Fruit fly (Drosophila melanogaster): ENCODE results near the gene CG14969.

CG14969 gene

dm6 chr3L:3334784-3335183, at the start of gene CG14969:
Gene CG14969 (minus strand): TSS chr3L:3334978.
- TF ChIP-seq Xrp1 (GFP tag; IDR thresholded peaks at IDR 0.05) = no peak
- TF ChIP-seq fru (optimal IDR thresholded peaks at IDR 0.05) = no peak
- TF ChIP-seq HLH54F (GFP tag; optimal IDR thresholded peaks at IDR 0.05) = peak; percentile 4
- TF ChIP-seq nom (GFP tag; optimal IDR thresholded peaks at IDR 0.05) = no peak
- peak; percentile 46; the same call in 1 of the 3 replicates for TF ChIP-seq CG14860 (GFP tag; IDR thresholded peaks at IDR 0.05; ENCODE audit: partially characterized antibody)
- TF ChIP-seq prd (optimal IDR thresholded peaks at IDR 0.05) = no peak
- no peak for TF ChIP-seq prd (GFP tag; IDR thresholded peaks at IDR 0.05)
- no peak for TF ChIP-seq CG8765 (GFP tag; IDR thresholded peaks at IDR 0.05)
- no peak for TF ChIP-seq CG7556 (GFP tag; optimal IDR thresholded peaks at IDR 0.05)
- TF ChIP-seq Fer1 (GFP tag; optimal IDR thresholded peaks at IDR 0.05) = no peak
- no peak for TF ChIP-seq Fer3 (tag; optimal IDR thresholded peaks at IDR 0.05)
- peak; percentile 3 for TF ChIP-seq CG8924 (tag; optimal IDR thresholded peaks at IDR 0.05)
- TF ChIP-seq stwl (tag; optimal IDR thresholded peaks at IDR 0.05) = peak; percentile 50
- no peak for TF ChIP-seq CG18011 (GFP tag; optimal IDR thresholded peaks at IDR 0.05)
- TF ChIP-seq unc-4 (GFP tag; IDR thresholded peaks at IDR 0.05; ENCODE audit: partially characterized antibody) = peak; percentile 56
- no peak for TF ChIP-seq Sox102F (GFP tag; optimal IDR thresholded peaks at IDR 0.05)
- peak; percentile 37 for TF ChIP-seq CG12659 (GFP tag; optimal IDR thresholded peaks at IDR 0.05)
- TF ChIP-seq YL-1 (GFP tag; optimal IDR thresholded peaks at IDR 0.05) = peak; percentile 31
- TF ChIP-seq Bgb (GFP tag; IDR thresholded peaks at IDR 0.05; ENCODE audit: partially characterized antibody) = peak; percentile 45; the same call in 1 of the 2 replicates
- peak; percentile 40 for TF ChIP-seq gfzf (GFP tag; optimal IDR thresholded peaks at IDR 0.05)
- peak; percentile 28 for TF ChIP-seq CG30020 (tag; optimal IDR thresholded peaks at IDR 0.05)
- TF ChIP-seq Ets97D (GFP tag; optimal IDR thresholded peaks at IDR 0.05) = peak; percentile 39
- TF ChIP-seq fd3F (GFP tag; optimal IDR thresholded peaks at IDR 0.05) = no peak
- 0 out of 3 replicates have a peak, but pooled peaks have one; percentile 29 for TF ChIP-seq Doc3 (GFP tag; IDR thresholded peaks at IDR 0.05; ENCODE audit: partially characterized antibody)
- TF ChIP-seq CG1647 (GFP tag; optimal IDR thresholded peaks at IDR 0.05) = no peak
- 0 out of 3 replicates have a peak, but pooled peaks have one; percentile 5 for TF ChIP-seq ci (GFP tag; IDR thresholded peaks at IDR 0.05)
- 0 out of 3 replicates have a peak, but pooled peaks have one; percentile 25 for TF ChIP-seq CG16813 (GFP tag; IDR thresholded peaks at IDR 0.05; ENCODE audit: partially characterized antibody)
- peak; percentile 97 for TF ChIP-seq CG18764 (GFP tag; optimal IDR thresholded peaks at IDR 0.05)
- peak; percentile 94 for TF ChIP-seq Dp (GFP tag; optimal IDR thresholded peaks at IDR 0.05)
- peak; percentile 10 for TF ChIP-seq Xbp1 (GFP tag; optimal IDR thresholded peaks at IDR 0.05)
- no peak for TF ChIP-seq CG10565 (GFP tag; optimal IDR thresholded peaks at IDR 0.05)
- TF ChIP-seq E2f2 (GFP tag; IDR thresholded peaks at IDR 0.05) = peak; percentile 95
- no peak for TF ChIP-seq NK7.1 (GFP tag; optimal IDR thresholded peaks at IDR 0.05)
- no peak for TF ChIP-seq peb (GFP tag; IDR thresholded peaks at IDR 0.05)
- peak; percentile 50; the same call in 1 of the 2 replicates for TF ChIP-seq amos (GFP tag; IDR thresholded peaks at IDR 0.05; ENCODE audit: partially characterized antibody)
- TF ChIP-seq sug (tag; optimal IDR thresholded peaks at IDR 0.05) = no peak
- peak; percentile 40 for TF ChIP-seq trem (tag; optimal IDR thresholded peaks at IDR 0.05)
- peak; percentile 39; the same call in 2 of the 3 replicates for TF ChIP-seq knrl (GFP tag; IDR thresholded peaks at IDR 0.05; ENCODE audit: partially characterized antibody)
- TF ChIP-seq nau (GFP tag; optimal IDR thresholded peaks at IDR 0.05) = no peak
- TF ChIP-seq H2.0 (GFP tag; IDR thresholded peaks at IDR 0.05) = no peak
- TF ChIP-seq her (GFP tag; optimal IDR thresholded peaks at IDR 0.05) = peak; percentile 3
- peak in 1 of 2 experiments; percentile 0 for TF ChIP-seq insv (GFP tag; optimal IDR thresholded peaks at IDR 0.05)
- TF ChIP-seq Dll (GFP tag; IDR thresholded peaks at IDR 0.05; ENCODE audit: partially characterized antibody) = peak; percentile 52; the same call in 1 of the 4 replicates
- TF ChIP-seq CG1792 (GFP tag; optimal IDR thresholded peaks at IDR 0.05) = no peak
- TF ChIP-seq CG13287 (GFP tag; IDR thresholded peaks at IDR 0.05; ENCODE audit: partially characterized antibody) = peak; percentile 67
- TF ChIP-seq CG9797 (GFP tag; optimal IDR thresholded peaks at IDR 0.05) = peak; percentile 10
- peak; percentile 46 for TF ChIP-seq Rfx (GFP tag; IDR thresholded peaks at IDR 0.05)
- TF ChIP-seq Drgx (GFP tag; IDR thresholded peaks at IDR 0.05) = no peak
- peak; percentile 22 for TF ChIP-seq HmgZ (tag; optimal IDR thresholded peaks at IDR 0.05)
- TF ChIP-seq lilli (GFP tag; optimal IDR thresholded peaks at IDR 0.05) = peak; percentile 15
